Worm (Caenorhabditis elegans): ENCODE results near the gene T19C9.10.

T19C9.10 gene

ce11 chrV:17220345-17220744 lies 16.0 kb upstream of the T19C9.10 start, which contains the start of gene srh-109:
srh-109 (minus strand) TSS chrV:17220445.
- no peak for TF ChIP-seq tbx-2 (tag; optimal IDR thresholded peaks at IDR 0.05)
- TF ChIP-seq mdl-1 (tag; optimal IDR thresholded peaks at IDR 0.05), result no peak
- TF ChIP-seq nhr-77 (tag; optimal IDR thresholded peaks at IDR 0.05), result no peak
- no peak for TF ChIP-seq ZK546.5 (tag; optimal IDR thresholded peaks at IDR 0.05)
- TF ChIP-seq R02D3.7 (tag; optimal IDR thresholded peaks at IDR 0.05), result no peak
- no peak for TF ChIP-seq nhr-28 (tag; optimal IDR thresholded peaks at IDR 0.05)
- TF ChIP-seq nhr-25 (tag; optimal IDR thresholded peaks at IDR 0.05), result no peak
- no peak for TF ChIP-seq lin-15B (tag; optimal IDR thresholded peaks at IDR 0.05)
- TF ChIP-seq nhr-11 (tag; optimal IDR thresholded peaks at IDR 0.05), result no peak
- no peak for TF ChIP-seq unc-39 (tag; optimal IDR thresholded peaks at IDR 0.05)
- no peak for TF ChIP-seq ceh-28 (tag; optimal IDR thresholded peaks at IDR 0.05)
- no peak for TF ChIP-seq nhr-237 (tag; optimal IDR thresholded peaks at IDR 0.05)

DNA sequence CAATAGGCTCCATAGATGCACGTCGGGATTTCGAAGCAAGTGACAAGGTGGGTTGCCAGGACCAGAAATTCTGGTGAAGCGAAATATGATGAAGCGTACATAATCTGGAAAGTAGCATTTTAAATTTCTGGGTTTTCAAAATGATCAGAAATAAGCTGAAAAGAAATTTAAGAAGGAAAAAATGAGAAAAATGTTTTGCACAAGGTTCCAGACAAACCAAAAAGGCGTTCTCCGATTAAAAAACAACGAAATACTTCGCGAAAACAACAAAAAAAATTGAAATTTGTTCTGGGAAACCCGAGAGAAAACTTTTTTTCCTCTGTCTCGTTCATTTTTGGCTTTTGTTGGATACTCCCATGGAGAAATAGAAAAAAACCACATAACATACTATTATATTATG lies 13.1 kb upstream of the T19C9.10 start, which contains the start of gene srh-252:
srh-252 (minus strand) TSS at position 101 of the 400 bp plus-strand sequence.
- no peak for TF ChIP-seq daf-12 (tag; optimal IDR thresholded peaks at IDR 0.05)
- no peak for TF ChIP-seq mdl-1 (tag; optimal IDR thresholded peaks at IDR 0.05)
- no peak for TF ChIP-seq ceh-16 (tag; optimal IDR thresholded peaks at IDR 0.05)
- no peak for TF ChIP-seq elt-3 (tag; optimal IDR thresholded peaks at IDR 0.05)
- no peak for TF ChIP-seq unc-62 (GFP tag; optimal IDR thresholded peaks at IDR 0.05)
- TF ChIP-seq sea-2 (GFP tag; optimal IDR thresholded peaks at IDR 0.05), result no peak
- no peak for TF ChIP-seq fos-1 (tag; optimal IDR thresholded peaks at IDR 0.05)
- TF ChIP-seq nhr-237 (tag; optimal IDR thresholded peaks at IDR 0.05), result no peak
- no peak for TF ChIP-seq egl-5 (tag; optimal IDR thresholded peaks at IDR 0.05)
- no peak for TF ChIP-seq egl-27 (tag; optimal IDR thresholded peaks at IDR 0.05)
- TF ChIP-seq jun-1 (tag; optimal IDR thresholded peaks at IDR 0.05), result no peak
- no peak for TF ChIP-seq aly-2 (tag; optimal IDR thresholded peaks at IDR 0.05)
- TF ChIP-seq nhr-77 (tag; optimal IDR thresholded peaks at IDR 0.05), result no peak

- no peak for TF ChIP-seq aly-2 (tag; optimal IDR thresholded peaks at IDR 0.05)
- TF ChIP-seq zag-1 (tag; optimal IDR thresholded peaks at IDR 0.05), result no peak
- TF ChIP-seq ceh-16 (tag; optimal IDR thresholded peaks at IDR 0.05), result no peak
- TF ChIP-seq mml-1 (tag; optimal IDR thresholded peaks at IDR 0.05), result no peak
- no peak for TF ChIP-seq ZK546.5 (tag; optimal IDR thresholded peaks at IDR 0.05)
- no peak for TF ChIP-seq nhr-28 (tag; optimal IDR thresholded peaks at IDR 0.05)
- TF ChIP-seq ceh-82 (tag; optimal IDR thresholded peaks at IDR 0.05), result no peak
- TF ChIP-seq ztf-4 (tag; optimal IDR thresholded peaks at IDR 0.05), result no peak
- TF ChIP-seq nhr-67 (tag; optimal IDR thresholded peaks at IDR 0.05), result no peak
- no peak for TF ChIP-seq unc-39 (tag; optimal IDR thresholded peaks at IDR 0.05)
- no peak for TF ChIP-seq fos-1 (tag; optimal IDR thresholded peaks at IDR 0.05)
- TF ChIP-seq pha-4 (tag; optimal IDR thresholded peaks at IDR 0.05), result no peak
Measured at ce11 chrV:17225389-17225788, 11.0 kb upstream of the T19C9.10 start, which contains the start of gene scl-25. scl-25 (plus strand) TSS chrV:17225689.

- no peak for TF ChIP-seq fkh-10 (GFP tag; optimal IDR thresholded peaks at IDR 0.05)
- TF ChIP-seq ceh-16 (tag; optimal IDR thresholded peaks at IDR 0.05), result no peak
- no peak for TF ChIP-seq lsy-12 (tag; optimal IDR thresholded peaks at IDR 0.05)
- no peak for TF ChIP-seq eor-1 (tag; optimal IDR thresholded peaks at IDR 0.05)
- TF ChIP-seq nhr-11 (tag; optimal IDR thresholded peaks at IDR 0.05), result no peak
- TF ChIP-seq skn-1 (tag; optimal IDR thresholded peaks at IDR 0.05), result no peak
- TF ChIP-seq fkh-2 (tag; optimal IDR thresholded peaks at IDR 0.05), result no peak
- TF ChIP-seq daf-12 (tag; optimal IDR thresholded peaks at IDR 0.05), result no peak
- TF ChIP-seq nhr-12 (tag; optimal IDR thresholded peaks at IDR 0.05), result no peak
- no peak for TF ChIP-seq pqm-1 (tag; optimal IDR thresholded peaks at IDR 0.05)
- TF ChIP-seq mdl-1 (tag; optimal IDR thresholded peaks at IDR 0.05), result no peak
- TF ChIP-seq lin-15B (tag; optimal IDR thresholded peaks at IDR 0.05), result no peak
- no peak for TF ChIP-seq nfya-1 (tag; optimal IDR thresholded peaks at IDR 0.05; ENCODE audit: insufficient read depth)
- no peak for TF ChIP-seq ZK546.5 (tag; optimal IDR thresholded peaks at IDR 0.05)
- no peak for TF ChIP-seq nhr-76 (tag; optimal IDR thresholded peaks at IDR 0.05)
- TF ChIP-seq nhr-28 (tag; optimal IDR thresholded peaks at IDR 0.05), result no peak
- no peak for TF ChIP-seq nhr-67 (tag; optimal IDR thresholded peaks at IDR 0.05)
Measured at ce11 chrV:17226119-17226518, 10.3 kb upstream of the T19C9.10 start, which contains the start of gene srh-112. srh-112 (minus strand) TSS chrV:17226219.
